Fruit fly (Drosophila melanogaster): ENCODE data around the gene Spg7.

The Spg7 gene

DNA sequence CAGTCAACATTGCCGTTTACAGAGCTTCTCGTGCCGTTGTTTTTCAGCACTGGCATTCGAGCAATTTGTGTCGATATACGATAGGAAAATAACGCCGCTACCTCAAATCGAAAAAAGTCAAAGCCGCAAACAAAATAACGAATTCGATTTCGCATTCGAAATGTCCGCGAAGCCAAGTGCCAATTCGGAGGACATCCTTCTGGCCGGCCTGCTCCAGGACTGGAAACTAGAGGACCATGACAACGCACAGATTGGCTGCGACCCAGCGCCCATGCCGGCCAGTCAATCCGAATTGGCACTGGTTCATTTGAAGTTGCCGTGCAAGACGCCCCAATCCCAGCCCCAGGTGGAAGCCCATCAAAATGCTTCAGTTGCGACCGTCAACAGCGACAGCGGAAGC, 16.7 kb upstream of the Spg7 start (continued):
- TF ChIP-seq CG9817 (tag; optimal IDR thresholded peaks at IDR 0.05) (no peak), mam (GFP tag; optimal IDR thresholded peaks at IDR 0.05) (no peak), CG32532 (GFP tag; IDR thresholded peaks at IDR 0.05) (no peak), CG1603 (tag; optimal IDR thresholded peaks at IDR 0.05) (peak; percentile 2), Taf1 (GFP tag; IDR thresholded peaks at IDR 0.05) (no peak), twi (tag; optimal IDR thresholded peaks at IDR 0.05) (no peak), Hey (tag; optimal IDR thresholded peaks at IDR 0.05) (no peak), schlank (tag; optimal IDR thresholded peaks at IDR 0.05) (no peak), Hmx (GFP tag; optimal IDR thresholded peaks at IDR 0.05) (no peak)

- TF ChIP-seq unc-4 (GFP tag; IDR thresholded peaks at IDR 0.05; ENCODE audit: partially characterized antibody), result peak; percentile 75
- TF ChIP-seq CG10654 (GFP tag; optimal IDR thresholded peaks at IDR 0.05), result no peak
- peak; percentile 30 for TF ChIP-seq CG2120 (GFP tag; optimal IDR thresholded peaks at IDR 0.05)
- peak; percentile 60; the same call in 1 of the 3 replicates for TF ChIP-seq hb (GFP tag; IDR thresholded peaks at IDR 0.05; ENCODE audit: partially characterized antibody)
- TF ChIP-seq CG15514 (GFP tag; optimal IDR thresholded peaks at IDR 0.05), result peak; percentile 90
- TF ChIP-seq Ets65A (GFP tag), result peak; percentile 42
- no peak for TF ChIP-seq Dip2 (GFP tag; IDR thresholded peaks at IDR 0.05)
- peak; percentile 21; the same call in 1 of the 2 replicates for TF ChIP-seq slbo (GFP tag; IDR thresholded peaks at IDR 0.05)
- TF ChIP-seq CG2712 (tag; optimal IDR thresholded peaks at IDR 0.05), result peak; percentile 7
- no peak for TF ChIP-seq NFAT (GFP tag; IDR thresholded peaks at IDR 0.05)
- no peak for TF ChIP-seq CG34376 (GFP tag; optimal IDR thresholded peaks at IDR 0.05)
- TF ChIP-seq ATbp (GFP tag; optimal IDR thresholded peaks at IDR 0.05), result no peak
- TF ChIP-seq Abd-B (GFP tag; optimal IDR thresholded peaks at IDR 0.05), result no peak
- peak; percentile 60 for TF ChIP-seq tna (GFP tag; IDR thresholded peaks at IDR 0.05; ENCODE audit: partially characterized antibody)
- TF ChIP-seq Dp (GFP tag; optimal IDR thresholded peaks at IDR 0.05), result peak; percentile 70
- peak; percentile 49; the same call in 1 of the 2 replicates for TF ChIP-seq CG3847 (GFP tag; IDR thresholded peaks at IDR 0.05)
- TF ChIP-seq Dll (GFP tag; IDR thresholded peaks at IDR 0.05; ENCODE audit: partially characterized antibody), result peak; percentile 67; the same call in 3 of the 4 replicates
- no peak for TF ChIP-seq CG16815 (GFP tag; optimal IDR thresholded peaks at IDR 0.05)
- peak; percentile 68; the same call in 2 of the 3 replicates for TF ChIP-seq CG7963 (GFP tag; IDR thresholded peaks at IDR 0.05; ENCODE audit: partially characterized antibody)
- TF ChIP-seq CG31441 (GFP tag; IDR thresholded peaks at IDR 0.05), result no peak
- TF ChIP-seq CG7786 (GFP tag; optimal IDR thresholded peaks at IDR 0.05), result no peak
- peak; percentile 13 for TF ChIP-seq CG14710 (tag; optimal IDR thresholded peaks at IDR 0.05)
- peak; percentile 79 for TF ChIP-seq HLH4C (GFP tag; IDR thresholded peaks at IDR 0.05; ENCODE audit: partially characterized antibody)
- peak; percentile 41 for TF ChIP-seq MESR4 (GFP tag; optimal IDR thresholded peaks at IDR 0.05)
- TF ChIP-seq BtbVII (GFP tag; optimal IDR thresholded peaks at IDR 0.05), result no peak
- TF ChIP-seq vnd (GFP tag; IDR thresholded peaks at IDR 0.05; ENCODE audit: partially characterized antibody), result peak; percentile 67
- TF ChIP-seq Dfd (GFP tag; optimal IDR thresholded peaks at IDR 0.05), result no peak
- peak; percentile 82 for TF ChIP-seq CG13287 (GFP tag; IDR thresholded peaks at IDR 0.05; ENCODE audit: partially characterized antibody)
- TF ChIP-seq vvl (GFP tag; IDR thresholded peaks at IDR 0.05), result 0 out of 2 replicates have a peak, but pooled peaks have one; percentile 27
- no peak for TF ChIP-seq CHES-1-like (GFP tag; optimal IDR thresholded peaks at IDR 0.05)
- TF ChIP-seq Bgb (GFP tag; IDR thresholded peaks at IDR 0.05; ENCODE audit: partially characterized antibody), result peak; percentile 83
- peak; percentile 48 for TF ChIP-seq CG2116 (GFP tag; optimal IDR thresholded peaks at IDR 0.05)
- TF ChIP-seq CG6254 (GFP tag; optimal IDR thresholded peaks at IDR 0.05), result no peak
- TF ChIP-seq zen (tag; optimal IDR thresholded peaks at IDR 0.05), result peak; percentile 9
- peak; percentile 57; the same call in 2 of the 3 replicates for TF ChIP-seq mld (GFP tag; IDR thresholded peaks at IDR 0.05; ENCODE audit: partially characterized antibody)
- peak; percentile 85 for TF ChIP-seq CG34224 (GFP tag; IDR thresholded peaks at IDR 0.05; ENCODE audit: partially characterized antibody)
- TF ChIP-seq CG10267 (tag; optimal IDR thresholded peaks at IDR 0.05), result peak; percentile 74
- TF ChIP-seq phol (tag; optimal IDR thresholded peaks at IDR 0.05), result peak; percentile 5
- peak; percentile 65 for TF ChIP-seq row (GFP tag; IDR thresholded peaks at IDR 0.05)
These were observed 15.8 kb upstream of the Spg7 start, which contains the start of the genes CG2685 and CG2694 for dm6 chrX:2713776-2714175. Gene CG2685 (minus strand): TSS chrX:2713960. Gene CG2694 (plus strand): TSS chrX:2714079.

Data from whole organism, embryonic.